Fruit fly (Drosophila melanogaster) whole organism, embryonic: Measurements from ENCODE around the gene CG14818.

Source experiments
- Atf-2 ChIP-seq: fragments of 200-800 bp; sonication (Bioruptor generic); optimal IDR thresholded peaks from 2 replicates; lab custom pipeline; 2016; ENCODE audit warnings: missing biosample characterization, missing genetic modification characterization
- Atf3 ChIP-seq: fragments of 200-800 bp; sonication (Bioruptor generic); optimal IDR thresholded peaks from 3 replicates; lab custom pipeline; 2016; ENCODE audit warnings: missing biosample characterization, missing genetic modification characterization
- B-H1 ChIP-seq: fragments of 200-800 bp; sonication (Bioruptor generic); IDR thresholded peaks from 3 replicates; pipeline ENCODE4 v1.3.6; 2022; ENCODE audit warnings: missing biosample characterization, missing genetic modification characterization
- Bdp1 ChIP-seq: fragments of 200-800 bp; sonication (Bioruptor generic); optimal IDR thresholded peaks from 3 replicates; lab custom pipeline; 2016; ENCODE audit warnings: missing biosample characterization, missing genetic modification characterization
- CG10209 ChIP-seq: fragments of 200-800 bp; sonication (Bioruptor generic); optimal IDR thresholded peaks from 3 replicates; lab custom pipeline; 2017; ENCODE audit warnings: missing biosample characterization, mild to moderate bottlenecking, missing genetic modification characterization, missing genetic modification reagents
- CG10543 ChIP-seq: fragments of 200-800 bp; sonication (Bioruptor generic); optimal IDR thresholded peaks from 3 replicates; lab custom pipeline; 2017; ENCODE audit warnings: missing biosample characterization, mild to moderate bottlenecking, missing genetic modification characterization, moderate library complexity
- CG10565 ChIP-seq: fragments of 200-800 bp; sonication (Bioruptor generic); optimal IDR thresholded peaks from 3 replicates; lab custom pipeline; 2016; ENCODE audit warnings: missing biosample characterization, mild to moderate bottlenecking, missing genetic modification characterization
- CG10979 ChIP-seq: fragments of 200-800 bp; sonication (Bioruptor generic); optimal IDR thresholded peaks from 2 replicates; lab custom pipeline; 2018; ENCODE audit warnings: missing biosample characterization, mild to moderate bottlenecking, missing genetic modification characterization, moderate library complexity
- CG11085 ChIP-seq: fragments of 200-800 bp; sonication (Bioruptor generic); IDR thresholded peaks from 2 replicates; pipeline ENCODE4 v1.3.6; 2022; ENCODE audit warnings: missing biosample characterization, missing genetic modification characterization
- CG12155 ChIP-seq: fragments of 200-800 bp; sonication (Bioruptor generic); optimal IDR thresholded peaks from 3 replicates; lab custom pipeline; 2016; ENCODE audit warnings: missing biosample characterization, missing genetic modification characterization
- CG12942 ChIP-seq: fragments of 200-800 bp; sonication (Bioruptor generic); optimal IDR thresholded peaks from 3 replicates; lab custom pipeline; 2016; ENCODE audit warnings: missing biosample characterization, missing genetic modification characterization
- CG14860 ChIP-seq: fragments of 200-800 bp; sonication (Bioruptor generic); IDR thresholded peaks from 3 replicates; pipeline ENCODE4 v1.3.6; 2022; ENCODE audit warnings: missing biosample characterization, missing genetic modification characterization; ENCODE audit not compliant: partially characterized antibody
- CG16863 ChIP-seq: fragments of 200-800 bp; sonication (Bioruptor generic); optimal IDR thresholded peaks from 3 replicates; lab custom pipeline; 2016; ENCODE audit warnings: missing biosample characterization, missing genetic modification characterization
- CG2712 ChIP-seq: fragments of 200-800 bp; optimal IDR thresholded peaks from 3 replicates; lab custom pipeline; 2019; ENCODE audit warnings: missing biosample characterization, mild to moderate bottlenecking, missing genetic modification characterization, moderate library complexity
- CG4282 ChIP-seq: fragments of 200-800 bp; sonication (Bioruptor generic); optimal IDR thresholded peaks from 2 replicates; lab custom pipeline; 2016; ENCODE audit warnings: missing biosample characterization, missing genetic modification characterization
- CG43689 ChIP-seq: fragments of 200-800 bp; sonication (Bioruptor generic); IDR thresholded peaks from 2 replicates; pipeline ENCODE4 v1.3.6; 2022; ENCODE audit warnings: missing biosample characterization, missing genetic modification characterization
- CG4617 ChIP-seq: fragments of 200-800 bp; sonication (Bioruptor generic); optimal IDR thresholded peaks from 3 replicates; lab custom pipeline; 2016; ENCODE audit warnings: missing biosample characterization, missing genetic modification characterization, borderline replicate concordance
- CG4730 ChIP-seq: fragments of 200-800 bp; sonication (Bioruptor generic); IDR thresholded peaks from 2 replicates; pipeline ENCODE4 v1.3.6; 2022; ENCODE audit warnings: missing biosample characterization, missing genetic modification characterization
- CG6654 ChIP-seq: fragments of 200-800 bp; sonication (Bioruptor generic); optimal IDR thresholded peaks from 2 replicates; lab custom pipeline; 2017; ENCODE audit warnings: missing biosample characterization, mild to moderate bottlenecking, missing genetic modification characterization
- CG7357 ChIP-seq: fragments of 200-800 bp; sonication (Bioruptor generic); IDR thresholded peaks from 3 replicates; pipeline ENCODE4 v1.3.6; 2022; ENCODE audit warnings: missing biosample characterization, missing genetic modification characterization
- CG9609 ChIP-seq: fragments of 200-800 bp; sonication (Bioruptor generic); optimal IDR thresholded peaks from 3 replicates; lab custom pipeline; 2016; ENCODE audit warnings: missing biosample characterization, missing genetic modification characterization
- CG9727 ChIP-seq: fragments of 200-800 bp; sonication (Bioruptor generic); optimal IDR thresholded peaks from 3 replicates; lab custom pipeline; 2017; ENCODE audit warnings: missing biosample characterization, mild to moderate bottlenecking, missing genetic modification characterization
- CG9876 ChIP-seq: fragments of 200-800 bp; sonication (Bioruptor generic); optimal IDR thresholded peaks from 2 replicates; lab custom pipeline; 2016; ENCODE audit warnings: missing biosample characterization, missing genetic modification characterization
- Chrac-16 ChIP-seq: fragments of 200-800 bp; sonication (Bioruptor generic); optimal IDR thresholded peaks from 3 replicates; lab custom pipeline; 2016; ENCODE audit warnings: missing biosample characterization, missing genetic modification characterization
- CrebB ChIP-seq: fragments of 200-800 bp; sonication (Bioruptor generic); optimal IDR thresholded peaks from 3 replicates; lab custom pipeline; 2018; ENCODE audit warnings: missing biosample characterization, mild to moderate bottlenecking, missing genetic modification characterization
- Hand ChIP-seq: fragments of 200-800 bp; sonication (Bioruptor generic); optimal IDR thresholded peaks from 2 replicates; lab custom pipeline; 2017; ENCODE audit warnings: mild to moderate bottlenecking, missing biosample characterization, missing genetic modification reagents, missing genetic modification characterization
- Hr78 ChIP-seq, 2 experiments: fragments of 200-800 bp in 1 of 2; fragments of >200 bp in 1 of 2; sonication (Bioruptor generic) in 1 of 2; optimal IDR thresholded peaks; 2 replicates each; lab custom pipeline; 2017 to 2019; ENCODE audit warnings: missing biosample characterization in 2 of 2, missing genetic modification characterization in 2 of 2, mild to moderate bottlenecking in 1 of 2, moderate library complexity in 1 of 2
- Opbp ChIP-seq: fragments of 200-800 bp; sonication (Bioruptor generic); IDR thresholded peaks from 3 replicates; pipeline ENCODE4 v1.3.6; 2022; ENCODE audit warnings: missing biosample characterization, missing genetic modification characterization; ENCODE audit not compliant: partially characterized antibody
- Xrp1 ChIP-seq: fragments of 200-800 bp; sonication (Bioruptor generic); IDR thresholded peaks from 2 replicates; pipeline ENCODE4 v1.3.6; 2022; ENCODE audit warnings: missing biosample characterization, missing genetic modification characterization
- ap ChIP-seq: fragments of 200-800 bp; sonication (Bioruptor generic); IDR thresholded peaks from 2 replicates; pipeline ENCODE4 v1.3.6; 2022; ENCODE audit warnings: missing biosample characterization, missing genetic modification characterization
- bbx ChIP-seq: fragments of 200-800 bp; sonication (Bioruptor generic); IDR thresholded peaks from 2 replicates; pipeline ENCODE4 v1.3.6; 2022; ENCODE audit warnings: missing biosample characterization, missing genetic modification characterization; ENCODE audit not compliant: partially characterized antibody
- caup ChIP-seq: fragments of 200-800 bp; sonication (Bioruptor generic); optimal IDR thresholded peaks from 3 replicates; lab custom pipeline; 2017; ENCODE audit warnings: missing biosample characterization, mild to moderate bottlenecking, missing genetic modification characterization, moderate library complexity; ENCODE audit not compliant: severe bottlenecking
- crol ChIP-seq: fragments of 200-800 bp; sonication (Bioruptor generic); IDR thresholded peaks from 2 replicates; pipeline ENCODE4 v1.3.6; 2022; ENCODE audit warnings: missing biosample characterization, missing genetic modification characterization
- da ChIP-seq: fragments of 200-800 bp; sonication (Bioruptor generic); optimal IDR thresholded peaks from 2 replicates; lab custom pipeline; 2016; ENCODE audit warnings: missing biosample characterization, missing genetic modification characterization
- esg ChIP-seq: fragments of 200-800 bp; sonication (Bioruptor generic); conservative IDR thresholded peaks from 2 replicates; pipeline ENCODE4 v1.3.6; 2022; ENCODE audit warnings: missing biosample characterization, missing genetic modification characterization
- ftz-f1 ChIP-seq: fragments of 200-800 bp; sonication (Bioruptor generic); optimal IDR thresholded peaks from 2 replicates; lab custom pipeline; 2016; ENCODE audit warnings: missing biosample characterization, missing genetic modification characterization
- gfzf ChIP-seq: fragments of 200-800 bp; sonication (Bioruptor generic); optimal IDR thresholded peaks from 2 replicates; lab custom pipeline; 2016; ENCODE audit warnings: missing biosample characterization, mild to moderate bottlenecking, missing genetic modification characterization, moderate library complexity
- gt ChIP-seq: fragments of 200-800 bp; sonication (Bioruptor generic); IDR thresholded peaks from 2 replicates; pipeline ENCODE4 v1.3.6; 2022; ENCODE audit warnings: missing biosample characterization, missing genetic modification characterization
- ham ChIP-seq: fragments of 200-800 bp; sonication (Bioruptor generic); IDR thresholded peaks from 2 replicates; pipeline ENCODE4 v1.3.6; 2022; ENCODE audit warnings: missing biosample characterization, missing genetic modification characterization
- hb ChIP-seq: fragments of 200-800 bp; sonication (Bioruptor generic); IDR thresholded peaks from 3 replicates; pipeline ENCODE4 v1.3.6; 2022; ENCODE audit warnings: missing biosample characterization, missing genetic modification characterization; ENCODE audit not compliant: partially characterized antibody
- oc ChIP-seq: fragments of 200-800 bp; sonication (Bioruptor generic); optimal IDR thresholded peaks from 2 replicates; lab custom pipeline; 2018; ENCODE audit warnings: missing biosample characterization, mild to moderate bottlenecking, missing genetic modification characterization, moderate library complexity
- otp ChIP-seq: fragments of 200-800 bp; sonication (Bioruptor generic); IDR thresholded peaks from 3 replicates; pipeline ENCODE4, ENCODE4 v1.3.6; 2022; ENCODE audit warnings: missing biosample characterization, missing genetic modification characterization
- pfk ChIP-seq: fragments of 200-800 bp; sonication (Bioruptor generic); optimal IDR thresholded peaks from 2 replicates; lab custom pipeline; 2018; ENCODE audit warnings: missing biosample characterization, mild to moderate bottlenecking, missing genetic modification characterization, moderate library complexity
- pum ChIP-seq: fragments of 200-800 bp; sonication (Bioruptor generic); optimal IDR thresholded peaks from 2 replicates; lab custom pipeline; 2016; ENCODE audit warnings: missing biosample characterization, missing genetic modification characterization
- ro ChIP-seq: fragments of 200-800 bp; sonication (Bioruptor generic); IDR thresholded peaks from 2 replicates; pipeline ENCODE4 v1.3.6; 2022; ENCODE audit warnings: missing biosample characterization, missing genetic modification characterization
- row ChIP-seq: fragments of 200-800 bp; sonication (Bioruptor generic); IDR thresholded peaks from 3 replicates; pipeline ENCODE4 v1.3.6; 2022; ENCODE audit warnings: missing biosample characterization, missing genetic modification characterization
- sens ChIP-seq: fragments of 200-800 bp; sonication (Bioruptor generic); peaks from one replicate; lab custom pipeline; 2016; ENCODE audit warnings: missing biosample characterization, missing genetic modification characterization
- sima ChIP-seq: fragments of 200-800 bp; sonication (Bioruptor generic); optimal IDR thresholded peaks from 2 replicates; lab custom pipeline; 2016; ENCODE audit warnings: missing biosample characterization, missing genetic modification characterization
- tgo ChIP-seq: fragments of 200-800 bp; sonication (Bioruptor generic); IDR thresholded peaks from 3 replicates; pipeline ENCODE4 v1.3.6; 2022; ENCODE audit warnings: missing biosample characterization, missing genetic modification characterization
- zfh1 ChIP-seq: fragments of 200-800 bp; sonication (Bioruptor generic); IDR thresholded peaks from 3 replicates; pipeline ENCODE4 v1.3.6; 2022; ENCODE audit warnings: missing biosample characterization, missing genetic modification characterization

Gene CG14818

DNA sequence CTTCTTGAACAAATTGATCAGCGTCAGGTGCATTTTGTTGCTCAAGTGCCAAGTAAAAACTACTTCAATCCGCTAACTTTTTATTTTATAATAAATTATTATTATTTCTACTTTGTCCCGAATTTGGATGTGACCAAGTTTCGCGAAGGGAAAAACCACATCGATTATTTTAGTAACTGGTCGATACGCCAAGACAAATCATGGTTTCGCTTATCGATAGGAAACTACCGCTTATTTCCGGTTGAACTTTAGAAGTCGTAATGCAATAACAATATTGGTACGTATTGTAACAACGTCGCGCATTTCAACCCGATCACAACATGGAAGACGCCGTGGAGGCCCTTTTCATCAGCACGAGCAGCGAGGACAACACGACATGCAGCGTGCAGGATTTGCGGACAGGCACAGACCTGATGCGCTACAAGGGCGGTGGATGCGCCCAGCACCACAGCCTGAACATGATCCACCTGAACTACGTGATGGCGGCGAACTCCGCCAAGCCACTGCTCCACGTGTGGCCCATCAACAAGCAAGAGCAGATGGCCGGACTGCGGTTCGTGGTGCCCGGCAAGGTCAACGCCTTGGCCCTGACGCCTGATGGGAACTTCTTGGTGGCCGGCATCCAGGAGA, 2.4 kb downstream of the CG14818 start, which contains the start of the genes CG14817 and CG14805 (continued):
- TF ChIP-seq CG10543 (GFP tag; lab: Kevin White, UChicago), result peak; percentile 89
- TF ChIP-seq caup (GFP tag; lab: Kevin White, UChicago), result peak; percentile 93
- TF ChIP-seq ftz-f1, result peak; percentile 31
- no peak for TF ChIP-seq da (GFP tag; lab: Kevin White, UChicago)
- TF ChIP-seq CG16863 (GFP tag; lab: Kevin White, UChicago), result no peak
- no peak for TF ChIP-seq CG10565 (GFP tag; lab: Kevin White, UChicago)
- TF ChIP-seq zfh1 (GFP tag; lab: Robert Waterston, UW), result peak; percentile 51; the same call in 1 of the 3 replicates
- no peak for TF ChIP-seq ro (GFP tag; lab: Robert Waterston, UW)
- TF ChIP-seq CG4282 (GFP tag; lab: Kevin White, UChicago), result no peak
- TF ChIP-seq CG7357 (GFP tag; lab: Robert Waterston, UW), result no peak
- peak; percentile 90 for TF ChIP-seq CrebB (tag; lab: Kevin White, UChicago)
- TF ChIP-seq Xrp1 (GFP tag; lab: Robert Waterston, UW), result 0 out of 2 replicates have a peak, but pooled peaks have one; percentile 9
- TF ChIP-seq CG12942 (GFP tag; lab: Kevin White, UChicago), result no peak
- no peak for TF ChIP-seq esg (GFP tag; lab: Robert Waterston, UW)
- no peak for TF ChIP-seq hb (GFP tag; lab: Robert Waterston, UW)
- no peak for TF ChIP-seq CG9609 (GFP tag; lab: Kevin White, UChicago)
- TF ChIP-seq CG2712, result peak; percentile 64
- TF ChIP-seq Atf3, result no peak
- TF ChIP-seq CG43689 (GFP tag; lab: Robert Waterston, UW), result no peak
- peak; percentile 20; the same call in 1 of the 2 replicates for TF ChIP-seq CG11085 (GFP tag; lab: Robert Waterston, UW)
- TF ChIP-seq otp, result 0 out of 3 replicates have a peak, but pooled peaks have one; percentile 48
- TF ChIP-seq pfk (GFP tag; lab: Kevin White, UChicago), result peak; percentile 74
- TF ChIP-seq bbx (GFP tag; lab: Robert Waterston, UW), result peak; percentile 61
- TF ChIP-seq Hr78 (GFP tag; optimal IDR thresholded peaks at IDR 0.05; lab: Kevin White, UChicago), result peak in 1 of 2 experiments; percentile 96
- peak; percentile 85 for TF ChIP-seq sens (GFP tag; lab: Kevin White, UChicago)
- TF ChIP-seq CG14860 (GFP tag; lab: Robert Waterston, UW), result no peak
- no peak for TF ChIP-seq Chrac-16 (GFP tag; lab: Kevin White, UChicago)
- TF ChIP-seq CG10209 (GFP tag; lab: Kevin White, UChicago), result peak; percentile 72
- TF ChIP-seq Hand (GFP tag; lab: Kevin White, UChicago), result peak; percentile 68
- no peak for TF ChIP-seq sima
- TF ChIP-seq CG12155, result no peak
- no peak for TF ChIP-seq gt (GFP tag; lab: Robert Waterston, UW)
- TF ChIP-seq ham (GFP tag; lab: Robert Waterston, UW), result no peak
- TF ChIP-seq Atf-2 (GFP tag; lab: Kevin White, UChicago), result no peak
- TF ChIP-seq tgo (GFP tag; lab: Robert Waterston, UW), result peak; percentile 48; the same call in 1 of the 3 replicates
- peak; percentile 19; the same call in 1 of the 3 replicates for TF ChIP-seq row (GFP tag; lab: Robert Waterston, UW)
- TF ChIP-seq CG10979 (tag; lab: Kevin White, UChicago), result peak; percentile 63
- TF ChIP-seq CG6654, result peak; percentile 33
- TF ChIP-seq CG4730 (GFP tag; lab: Robert Waterston, UW), result no peak
- peak; percentile 70 for TF ChIP-seq Opbp (GFP tag; lab: Robert Waterston, UW)
- no peak for TF ChIP-seq oc (tag; lab: Kevin White, UChicago)
- no peak for TF ChIP-seq CG9876 (GFP tag; lab: Kevin White, UChicago)
- peak; percentile 68 for TF ChIP-seq gfzf
- peak; percentile 80 for TF ChIP-seq CG9727 (GFP tag; lab: Kevin White, UChicago)
- TF ChIP-seq crol (GFP tag; lab: Robert Waterston, UW), result no peak
- TF ChIP-seq ap (GFP tag; lab: Robert Waterston, UW), result no peak
- TF ChIP-seq B-H1 (GFP tag; lab: Robert Waterston, UW), result no peak
- TF ChIP-seq pum (GFP tag; lab: Kevin White, UChicago), result no peak
- TF ChIP-seq Bdp1 (GFP tag; lab: Kevin White, UChicago), result peak; percentile 18
- TF ChIP-seq CG4617 (GFP tag; lab: Kevin White, UChicago), result peak; percentile 74
